Fruit fly (Drosophila melanogaster) whole organism, pupa: ENCODE measurements around the gene Jon25Bii.

Experiments used
- CG10348 ChIP-seq: fragments of 200-800 bp; sonication (Bioruptor generic); IDR thresholded peaks from 2 replicates; pipeline ENCODE4 v1.3.6; 2022; ENCODE audit warnings: missing biosample characterization, missing genetic modification characterization
- CG12605 ChIP-seq: fragments of 200-800 bp; sonication (Bioruptor generic); IDR thresholded peaks from 2 replicates; pipeline ENCODE4 v1.3.6; 2022; ENCODE audit warnings: missing biosample characterization, missing genetic modification characterization
- CG13204 ChIP-seq: fragments of 200-800 bp; sonication (Bioruptor generic); optimal IDR thresholded peaks from 2 replicates; lab custom pipeline; 2018; ENCODE audit warnings: missing biosample characterization, mild to moderate bottlenecking, missing genetic modification characterization, moderate library complexity
- CG14655 ChIP-seq: fragments of 200-800 bp; sonication (Bioruptor generic); optimal IDR thresholded peaks from 3 replicates; lab custom pipeline; 2017; ENCODE audit warnings: mild to moderate bottlenecking, missing biosample characterization, missing genetic modification reagents, missing genetic modification characterization
- CG15710 ChIP-seq: fragments of 200-800 bp; sonication (Bioruptor generic); optimal IDR thresholded peaks from 2 replicates; lab custom pipeline; 2018; ENCODE audit warnings: missing biosample characterization, mild to moderate bottlenecking, missing genetic modification characterization, moderate library complexity
- CG17806 ChIP-seq: fragments of 200-800 bp; sonication (Bioruptor generic); optimal IDR thresholded peaks from 2 replicates; lab custom pipeline; 2018; ENCODE audit warnings: missing biosample characterization, mild to moderate bottlenecking, missing genetic modification characterization, moderate library complexity
- CG32121 ChIP-seq: fragments of 200-800 bp; sonication (Bioruptor generic); IDR thresholded peaks from 2 replicates; pipeline ENCODE4 v1.3.6; 2022; ENCODE audit warnings: missing biosample characterization, missing genetic modification characterization
- CG34367 ChIP-seq: fragments of 200-800 bp; sonication (Bioruptor generic); optimal IDR thresholded peaks from 2 replicates; lab custom pipeline; 2018; ENCODE audit warnings: missing biosample characterization, mild to moderate bottlenecking, missing genetic modification characterization
- CG4496 ChIP-seq: fragments of 200-800 bp; sonication (Bioruptor generic); IDR thresholded peaks from 3 replicates; pipeline ENCODE4 v1.3.6; 2022; ENCODE audit warnings: missing biosample characterization, missing genetic modification characterization
- CG8159 ChIP-seq: fragments of 200-800 bp; sonication (Bioruptor generic); optimal IDR thresholded peaks from 3 replicates; lab custom pipeline; 2018; ENCODE audit warnings: missing biosample characterization, mild to moderate bottlenecking, missing genetic modification characterization, moderate library complexity
- CG8301 ChIP-seq: fragments of 200-800 bp; sonication (Bioruptor generic); optimal IDR thresholded peaks from 2 replicates; lab custom pipeline; 2018; ENCODE audit warnings: missing biosample characterization, mild to moderate bottlenecking, missing genetic modification characterization
- CG9948 ChIP-seq: fragments of 200-800 bp; sonication (Bioruptor generic); optimal IDR thresholded peaks from 2 replicates; lab custom pipeline; 2018; ENCODE audit warnings: missing biosample characterization, mild to moderate bottlenecking, missing genetic modification characterization, moderate library complexity
- D1 ChIP-seq: fragments of 200-800 bp; sonication (Bioruptor generic); optimal IDR thresholded peaks from 2 replicates; lab custom pipeline; 2018; ENCODE audit warnings: missing biosample characterization, mild to moderate bottlenecking, missing genetic modification characterization, moderate library complexity
- EcR ChIP-seq: fragments of 200-800 bp; sonication (Bioruptor generic); optimal IDR thresholded peaks from 3 replicates; lab custom pipeline; 2019; ENCODE audit warnings: missing biosample characterization, missing genetic modification characterization, mild to moderate bottlenecking, moderate library complexity, missing genetic modification reagents
- Ets98B ChIP-seq: fragments of 200-800 bp; sonication (Bioruptor generic); IDR thresholded peaks from 2 replicates; pipeline ENCODE4 v1.3.6; 2022; ENCODE audit warnings: missing biosample characterization, missing genetic modification characterization
- Pif1A ChIP-seq: fragments of 200-800 bp; sonication (Bioruptor generic); optimal IDR thresholded peaks from 3 replicates; lab custom pipeline; 2016; ENCODE audit warnings: missing biosample characterization, missing genetic modification characterization
- Pif1B ChIP-seq: fragments of 200-800 bp; sonication (Bioruptor generic); optimal IDR thresholded peaks from 3 replicates; lab custom pipeline; 2016; ENCODE audit warnings: missing biosample characterization, missing genetic modification characterization
- Snoo ChIP-seq: fragments of 200-800 bp; sonication (Bioruptor generic); optimal IDR thresholded peaks from 3 replicates; lab custom pipeline; 2017; ENCODE audit warnings: missing biosample characterization, mild to moderate bottlenecking, missing genetic modification characterization, inconsistent platforms
- fd96Ca ChIP-seq: fragments of 200-800 bp; sonication (Bioruptor generic); IDR thresholded peaks from 3 replicates; pipeline ENCODE4 v1.3.6; 2022; ENCODE audit warnings: missing biosample characterization, missing genetic modification characterization
- gl ChIP-seq: fragments of 200-800 bp; sonication (Bioruptor generic); optimal IDR thresholded peaks from 2 replicates; lab custom pipeline; 2018; ENCODE audit warnings: missing biosample characterization, mild to moderate bottlenecking, missing genetic modification characterization
- rn ChIP-seq: fragments of 200-800 bp; sonication (Bioruptor generic); IDR thresholded peaks from 2 replicates; pipeline ENCODE4 v1.3.6; 2022; ENCODE audit warnings: missing biosample characterization, missing genetic modification characterization

The Jon25Bii gene

dm6 chr2L:4996283-4996922 is 43.5 kb upstream of the Jon25Bii start:
- no peak for TF ChIP-seq CG4496 (GFP tag; lab: Robert Waterston, UW)
- no peak for TF ChIP-seq CG14655
- no peak for TF ChIP-seq CG8301
- no peak for TF ChIP-seq Ets98B
- no peak for TF ChIP-seq CG12605 (GFP tag; lab: Robert Waterston, UW)
- TF ChIP-seq Snoo, result no peak
- TF ChIP-seq CG13204 (GFP tag; lab: Kevin White, UChicago), result no peak
- no peak for TF ChIP-seq Pif1A

dm6 chr2L:4995837-4996136 is 42.9 kb upstream of the Jon25Bii start:
- TF ChIP-seq CG8159 (tag; lab: Kevin White, UChicago) (no peak), CG17806 (tag; lab: Kevin White, UChicago) (no peak), CG13204 (GFP tag; lab: Kevin White, UChicago) (no peak), CG34367 (tag; lab: Kevin White, UChicago) (no peak), D1 (tag; lab: Kevin White, UChicago) (no peak), gl (tag; lab: Kevin White, UChicago) (no peak), CG9948 (no peak), Snoo (no peak), CG8301 (no peak), Pif1B (GFP tag; lab: Kevin White, UChicago) (no peak), Pif1A (no peak)

DNA sequence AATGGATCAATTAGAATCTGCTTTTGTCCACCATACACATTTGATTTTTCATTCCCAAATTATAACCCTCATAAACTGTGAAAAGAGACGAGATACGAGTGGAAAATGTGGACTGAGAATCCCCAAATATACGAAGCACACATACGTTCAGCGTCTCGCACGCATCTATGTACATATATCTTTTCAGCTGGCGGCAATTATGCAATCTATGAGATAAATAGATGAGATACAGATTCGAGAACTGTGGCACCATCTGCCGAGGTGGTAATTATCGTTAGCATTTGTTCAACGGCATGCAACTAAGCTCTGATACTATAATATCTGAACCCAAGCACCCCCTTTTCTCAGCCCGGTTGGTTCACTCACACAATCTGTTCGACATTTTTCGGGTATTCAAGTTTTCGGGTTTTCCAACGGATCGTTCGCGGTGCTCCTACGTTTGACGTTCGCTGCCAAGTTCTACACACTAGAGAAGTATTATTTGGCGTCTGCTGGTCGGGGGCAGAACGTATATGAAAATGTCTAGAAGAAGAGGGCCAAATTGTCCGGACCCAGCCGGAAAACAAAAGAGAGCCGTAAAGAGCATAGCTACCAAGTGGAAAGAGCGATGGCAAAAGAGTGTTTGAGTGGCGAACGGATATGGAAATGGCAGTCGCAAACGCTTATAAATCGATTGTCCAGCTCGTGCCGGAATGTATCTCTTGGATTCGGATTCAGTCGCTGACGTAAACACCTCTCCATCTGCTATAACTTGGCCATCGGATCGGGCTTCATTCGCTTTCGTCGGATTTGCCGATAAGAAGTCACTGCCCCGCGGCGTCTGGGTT is 42.3 kb upstream of the Jon25Bii start:
- TF ChIP-seq fd96Ca (GFP tag; lab: Robert Waterston, UW), result no peak
- no peak for TF ChIP-seq Pif1B (GFP tag; lab: Kevin White, UChicago)
- no peak for TF ChIP-seq CG8301
- no peak for TF ChIP-seq Snoo
- no peak for TF ChIP-seq CG32121 (GFP tag; lab: Robert Waterston, UW)
- no peak for TF ChIP-seq CG13204 (GFP tag; lab: Kevin White, UChicago)
- no peak for TF ChIP-seq CG12605 (GFP tag; lab: Robert Waterston, UW)
- TF ChIP-seq rn (GFP tag; lab: Robert Waterston, UW), result no peak
- no peak for TF ChIP-seq CG14655

dm6 chr2L:4982098-4982646 is 29.2 kb upstream of the Jon25Bii start:
- TF ChIP-seq CG8159 (tag; lab: Kevin White, UChicago), result no peak
- no peak for TF ChIP-seq CG9948
- TF ChIP-seq Ets98B, result no peak
- no peak for TF ChIP-seq CG10348 (GFP tag; lab: Robert Waterston, UW)
- no peak for TF ChIP-seq Pif1A
- TF ChIP-seq CG12605 (GFP tag; lab: Robert Waterston, UW), result no peak
- TF ChIP-seq EcR (GFP tag; lab: Kevin White, UChicago), result no peak
- TF ChIP-seq CG17806 (tag; lab: Kevin White, UChicago), result no peak
- no peak for TF ChIP-seq Pif1B (GFP tag; lab: Kevin White, UChicago)
- no peak for TF ChIP-seq CG34367 (tag; lab: Kevin White, UChicago)
- no peak for TF ChIP-seq CG32121 (GFP tag; lab: Robert Waterston, UW)
- TF ChIP-seq CG13204 (GFP tag; lab: Kevin White, UChicago), result no peak
- no peak for TF ChIP-seq fd96Ca (GFP tag; lab: Robert Waterston, UW)
- no peak for TF ChIP-seq gl (tag; lab: Kevin White, UChicago)
- no peak for TF ChIP-seq CG15710 (tag; lab: Kevin White, UChicago)
- TF ChIP-seq rn (GFP tag; lab: Robert Waterston, UW), result no peak
- TF ChIP-seq CG8301, result no peak

dm6 chr2L:4981278-4981966 is 28.5 kb upstream of the Jon25Bii start, which contains the start of the genes CG8892 and CG34126:
Gene CG8892 (minus strand): TSS chr2L:4981592.
Gene CG34126 (plus strand): TSS chr2L:4981614.
- peak; percentile 83 for TF ChIP-seq gl (tag; lab: Kevin White, UChicago)
- TF ChIP-seq Pif1B (GFP tag; lab: Kevin White, UChicago), result peak; percentile 91
- peak; percentile 96 for TF ChIP-seq CG8159 (tag; lab: Kevin White, UChicago)
- TF ChIP-seq CG15710 (tag; lab: Kevin White, UChicago), result peak; percentile 97
- peak; percentile 89 for TF ChIP-seq CG10348 (GFP tag; lab: Robert Waterston, UW)
- TF ChIP-seq CG12605 (GFP tag; lab: Robert Waterston, UW), result peak; percentile 75
- peak; percentile 93 for TF ChIP-seq CG8301
- peak; percentile 72 for TF ChIP-seq CG13204 (GFP tag; lab: Kevin White, UChicago)
- TF ChIP-seq Ets98B, result peak; percentile 86
- TF ChIP-seq Snoo, result peak; percentile 97
- TF ChIP-seq D1 (tag; lab: Kevin White, UChicago), result no peak
- peak; percentile 95 for TF ChIP-seq CG9948
- peak; percentile 94 for TF ChIP-seq CG17806 (tag; lab: Kevin White, UChicago)
- TF ChIP-seq EcR (GFP tag; lab: Kevin White, UChicago), result no peak
- TF ChIP-seq CG4496 (GFP tag; lab: Robert Waterston, UW), result peak; percentile 93
- TF ChIP-seq CG14655, result peak; percentile 96
- TF ChIP-seq fd96Ca (GFP tag; lab: Robert Waterston, UW), result peak; percentile 95
- peak; percentile 91 for TF ChIP-seq CG32121 (GFP tag; lab: Robert Waterston, UW)
- TF ChIP-seq Pif1A, result peak; percentile 94
- TF ChIP-seq CG34367 (tag; lab: Kevin White, UChicago), result peak; percentile 90
- TF ChIP-seq rn (GFP tag; lab: Robert Waterston, UW), result peak; percentile 93
